Comparison of ENCODE assay signal across 3 fruit fly cellular contexts in genomic region chr3L:8783299-8783698, dm6.
TF ChIP-seq lines count a peak whose summit lies in the region.

No protein-coding gene starts in this region.

- TF ChIP-seq CTCF in whole organism, embryonic (GFP tag; optimal IDR thresholded peaks at IDR 0.05; lab: Kevin White, UChicago) = no peak

TF ChIP-seq in whole organism, embryonic, 481 proteins besides CTCF, POLR2A, EP300 and RAD21:
- no peak for TF ChIP-seq nmo (GFP tag; optimal IDR thresholded peaks at IDR 0.05; lab: Kevin White, UChicago)
- TF ChIP-seq eve (GFP tag; optimal IDR thresholded peaks at IDR 0.05; lab: Kevin White, UChicago) = no peak
- 0 out of 2 replicates have a peak, but pooled peaks have one; percentile 16 for TF ChIP-seq Drgx (GFP tag; IDR thresholded peaks at IDR 0.05; lab: Robert Waterston, UW)
- TF ChIP-seq tx (GFP tag; optimal IDR thresholded peaks at IDR 0.05; lab: Kevin White, UChicago) = no peak
- TF ChIP-seq ewg (GFP tag; optimal IDR thresholded peaks at IDR 0.05; lab: Kevin White, UChicago) = no peak
- TF ChIP-seq bsh (GFP tag; optimal IDR thresholded peaks at IDR 0.05; lab: Kevin White, UChicago) = peak in 1 of 2 experiments; percentile 24
- peak; percentile 5 for TF ChIP-seq nom (GFP tag; optimal IDR thresholded peaks at IDR 0.05; lab: Kevin White, UChicago)

TF ChIP-seq in whole organism, prepupa, 60 proteins besides CTCF, POLR2A, EP300 and RAD21:
- TF ChIP-seq CG34406 (GFP tag; optimal IDR thresholded peaks at IDR 0.05; lab: Kevin White, UChicago) (no peak), net (GFP tag; optimal IDR thresholded peaks at IDR 0.05; lab: Kevin White, UChicago) (no peak), topi (GFP tag; optimal IDR thresholded peaks at IDR 0.05; lab: Kevin White, UChicago) (no peak), Eip78C (GFP tag; lab: Kevin White, UChicago) (peak; percentile 52), CG6276 (GFP tag; optimal IDR thresholded peaks at IDR 0.05; lab: Kevin White, UChicago) (peak; percentile 14), pdm3 (GFP tag; optimal IDR thresholded peaks at IDR 0.05; lab: Kevin White, UChicago) (peak; percentile 7), eg (GFP tag; IDR thresholded peaks at IDR 0.05; lab: Robert Waterston, UW) (peak; percentile 43; the same call in 1 of the 3 replicates), svp (GFP tag; lab: Kevin White, UChicago) (peak; percentile 13), Gug (GFP tag; IDR thresholded peaks at IDR 0.05; lab: Robert Waterston, UW) (no peak), CG6163 (GFP tag; IDR thresholded peaks at IDR 0.05; lab: Robert Waterston, UW) (0 out of 3 replicates have a peak, but pooled peaks have one; percentile 15), esn (GFP tag; optimal IDR thresholded peaks at IDR 0.05; lab: Kevin White, UChicago) (no peak), CG8319 (GFP tag; optimal IDR thresholded peaks at IDR 0.05; lab: Kevin White, UChicago) (no peak), achi (GFP tag; optimal IDR thresholded peaks at IDR 0.05; lab: Kevin White, UChicago) (peak; percentile 15), ss (GFP tag; optimal IDR thresholded peaks at IDR 0.05; lab: Kevin White, UChicago) (peak in 1 of 2 experiments; percentile 30), Lpt (GFP tag; optimal IDR thresholded peaks at IDR 0.05; lab: Kevin White, UChicago) (peak; percentile 13), CG8119 (GFP tag; IDR thresholded peaks at IDR 0.05; lab: Robert Waterston, UW) (peak; percentile 51; the same call in 2 of the 3 replicates), CG15336 (GFP tag; IDR thresholded peaks at IDR 0.05; lab: Robert Waterston, UW) (peak; percentile 32; the same call in 1 of the 2 replicates), dac (GFP tag; optimal IDR thresholded peaks at IDR 0.05; lab: Kevin White, UChicago) (peak; percentile 8), salr (GFP tag; optimal IDR thresholded peaks at IDR 0.05; lab: Kevin White, UChicago) (peak in 1 of 2 experiments; percentile 45)

TF ChIP-seq in whole organism, pupa, 21 proteins besides CTCF, POLR2A, EP300 and RAD21:
- TF ChIP-seq CG13204 (GFP tag; optimal IDR thresholded peaks at IDR 0.05; lab: Kevin White, UChicago) = no peak
- no peak for TF ChIP-seq CG9948 (tag; optimal IDR thresholded peaks at IDR 0.05; lab: Kevin White, UChicago)
- no peak for TF ChIP-seq CG10348 (GFP tag; IDR thresholded peaks at IDR 0.05; lab: Robert Waterston, UW)
- TF ChIP-seq CG12605 (GFP tag; IDR thresholded peaks at IDR 0.05; lab: Robert Waterston, UW) = peak; percentile 32; the same call in 1 of the 2 replicates
- TF ChIP-seq Snoo (tag; optimal IDR thresholded peaks at IDR 0.05; lab: Kevin White, UChicago) = no peak
- TF ChIP-seq fd96Ca (GFP tag; IDR thresholded peaks at IDR 0.05; lab: Robert Waterston, UW) = no peak
- no peak for TF ChIP-seq CG17806 (tag; optimal IDR thresholded peaks at IDR 0.05; lab: Kevin White, UChicago)
- no peak for TF ChIP-seq Pif1A (GFP tag; optimal IDR thresholded peaks at IDR 0.05; lab: Kevin White, UChicago)
- peak; percentile 28 for TF ChIP-seq CG14655 (GFP tag; optimal IDR thresholded peaks at IDR 0.05; lab: Kevin White, UChicago)
- TF ChIP-seq CG34367 (tag; optimal IDR thresholded peaks at IDR 0.05; lab: Kevin White, UChicago) = no peak
- TF ChIP-seq rn (GFP tag; IDR thresholded peaks at IDR 0.05; lab: Robert Waterston, UW) = no peak
- TF ChIP-seq Pif1B (GFP tag; optimal IDR thresholded peaks at IDR 0.05; lab: Kevin White, UChicago) = no peak
- TF ChIP-seq CG15710 (tag; optimal IDR thresholded peaks at IDR 0.05; lab: Kevin White, UChicago) = no peak
- no peak for TF ChIP-seq EcR (GFP tag; optimal IDR thresholded peaks at IDR 0.05; lab: Kevin White, UChicago)
- TF ChIP-seq CG8301 (tag; optimal IDR thresholded peaks at IDR 0.05; lab: Kevin White, UChicago) = peak; percentile 21
- no peak for TF ChIP-seq CG32121 (GFP tag; IDR thresholded peaks at IDR 0.05; lab: Robert Waterston, UW)
- TF ChIP-seq gl (tag; optimal IDR thresholded peaks at IDR 0.05; lab: Kevin White, UChicago) = no peak
- no peak for TF ChIP-seq D1 (tag; optimal IDR thresholded peaks at IDR 0.05; lab: Kevin White, UChicago)
- TF ChIP-seq CG8159 (tag; optimal IDR thresholded peaks at IDR 0.05; lab: Kevin White, UChicago) = no peak
- peak; percentile 16; the same call in 1 of the 2 replicates for TF ChIP-seq Ets98B (GFP tag; IDR thresholded peaks at IDR 0.05; lab: Robert Waterston, UW)
- TF ChIP-seq CG4496 (GFP tag; IDR thresholded peaks at IDR 0.05; lab: Robert Waterston, UW) = 0 out of 3 replicates have a peak, but pooled peaks have one; percentile 25

Comparison
In these comparisons a context has a peak if more than half of its experiments do, and no peak if none do; other contexts are left out.
1. Of the 7 proteins assayed by ChIP-seq in both whole organism, embryonic and whole organism, prepupa: peak only in whole organism, embryonic: none; only in whole organism, prepupa: Lpt; in both: none; in neither: 6.